Fruit fly (Drosophila melanogaster) whole organism, larva: ENCODE results near the gene Rala.

Source experiments
- noc ChIP-seq: fragments of 200-800 bp; sonication (Bioruptor generic); optimal IDR thresholded peaks from 3 replicates; lab custom pipeline; 2019; ENCODE audit warnings: missing biosample characterization, mild to moderate bottlenecking, missing genetic modification characterization, moderate library complexity

The Rala gene

DNA sequence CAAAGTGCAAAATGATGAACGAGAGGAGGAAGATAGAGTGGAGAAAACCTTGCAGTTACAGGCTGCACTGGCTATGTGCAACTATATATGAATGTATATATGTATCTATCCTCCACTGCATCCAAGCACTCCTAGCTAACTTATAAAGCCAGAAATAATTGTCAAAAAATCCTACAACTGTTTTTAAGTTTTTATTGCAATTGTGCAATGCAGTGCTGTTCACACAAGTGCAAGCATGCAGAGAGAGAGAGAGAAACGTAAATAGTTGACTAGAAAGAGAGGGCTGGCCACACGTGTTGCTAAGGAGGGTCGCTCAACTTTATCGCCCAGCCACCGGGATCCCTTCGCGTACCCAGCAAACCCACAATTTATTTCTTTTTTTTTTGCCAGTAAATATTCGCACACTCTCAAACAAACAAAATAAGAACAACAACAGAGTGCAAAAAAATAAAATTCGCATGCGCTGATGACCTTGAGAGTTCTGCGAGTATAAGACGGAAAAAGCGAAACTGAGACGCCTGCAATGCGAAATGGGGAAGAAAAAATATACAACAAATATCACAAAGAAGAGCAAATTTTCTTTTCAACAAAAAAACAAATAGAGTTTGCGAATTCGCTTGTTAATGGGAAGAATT, 45.6 kb downstream of the Rala start:
- TF ChIP-seq noc (tag; lab: Kevin White, UChicago): no peak

DNA sequence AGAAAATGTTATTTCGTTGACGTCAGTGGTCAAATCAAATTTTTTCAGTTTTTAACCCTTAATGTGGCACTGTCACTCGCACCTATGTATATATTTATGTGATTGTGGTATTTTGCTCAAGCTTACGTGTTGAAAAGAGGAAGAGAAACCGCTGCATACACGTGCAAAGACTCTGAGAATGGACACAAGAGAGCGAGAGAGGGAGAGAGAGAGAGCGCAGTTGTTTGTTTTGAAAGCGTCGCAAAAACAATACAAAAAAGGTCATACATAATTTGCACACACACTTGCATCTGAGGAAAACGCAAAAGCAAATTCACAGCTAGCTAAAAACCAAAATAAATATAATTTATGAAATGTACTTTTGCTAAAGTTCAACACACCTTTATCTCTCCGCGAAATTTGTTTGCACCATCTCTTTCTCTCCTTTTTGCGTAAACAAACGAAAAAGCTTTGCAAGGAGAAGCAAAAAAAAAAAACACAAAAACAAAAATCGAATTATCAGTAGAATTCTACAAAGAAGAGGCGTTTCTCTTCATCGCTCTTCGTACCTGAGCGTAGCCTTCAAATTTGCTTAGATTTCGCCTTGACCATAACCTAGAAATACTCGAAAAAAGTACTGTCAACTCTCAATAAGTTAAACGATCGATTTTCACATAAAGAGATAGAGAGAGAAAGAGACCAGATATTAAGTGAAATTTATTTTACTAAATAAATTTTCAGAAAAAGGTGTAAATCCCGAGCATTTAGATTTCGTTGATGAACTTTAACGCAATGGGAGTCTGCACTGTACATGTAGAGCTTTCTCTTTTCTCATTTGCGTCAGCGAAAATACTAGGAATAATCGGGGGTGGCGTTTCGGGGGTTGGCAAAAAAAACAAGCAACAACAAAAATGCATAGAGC, 47.1 kb downstream of the Rala start:
- TF ChIP-seq noc (tag; lab: Kevin White, UChicago): peak; percentile 92

DNA sequence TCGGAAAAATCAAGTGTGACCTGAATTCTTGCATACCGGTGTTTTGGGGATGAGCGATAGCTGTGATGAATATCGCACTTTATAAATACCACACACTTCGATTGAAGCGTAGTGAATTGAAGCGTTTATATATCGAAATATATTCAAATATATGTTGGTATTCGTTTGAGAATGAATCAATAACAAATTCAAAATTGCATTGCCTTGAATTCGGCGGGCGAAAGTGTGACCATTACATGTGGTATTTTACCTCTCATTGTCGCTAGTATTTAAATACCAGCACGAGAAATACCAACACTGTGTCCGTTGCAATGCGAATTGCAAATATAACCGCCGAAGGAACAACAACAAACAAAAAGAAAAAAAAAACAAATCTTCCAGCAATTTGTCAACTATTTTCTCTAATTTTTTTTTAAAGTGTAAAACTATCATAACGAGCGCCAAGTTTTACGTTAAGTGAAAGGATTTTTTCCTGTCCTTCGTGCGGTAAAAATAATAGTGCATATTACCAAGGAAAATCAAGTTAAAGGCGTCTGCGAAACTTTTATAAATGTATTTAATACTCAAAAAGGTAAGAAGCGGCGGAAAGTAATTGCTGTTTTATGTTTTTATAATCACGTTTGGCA, 47.9 kb downstream of the Rala start, which contains the start of the genes Parg and Mnt:
Parg (minus strand) TSS at position 34 of the 626 bp plus-strand sequence.
Mnt (plus strand) TSS at position 333 of the 626 bp plus-strand sequence.
- TF ChIP-seq noc (tag; lab: Kevin White, UChicago): no peak

DNA sequence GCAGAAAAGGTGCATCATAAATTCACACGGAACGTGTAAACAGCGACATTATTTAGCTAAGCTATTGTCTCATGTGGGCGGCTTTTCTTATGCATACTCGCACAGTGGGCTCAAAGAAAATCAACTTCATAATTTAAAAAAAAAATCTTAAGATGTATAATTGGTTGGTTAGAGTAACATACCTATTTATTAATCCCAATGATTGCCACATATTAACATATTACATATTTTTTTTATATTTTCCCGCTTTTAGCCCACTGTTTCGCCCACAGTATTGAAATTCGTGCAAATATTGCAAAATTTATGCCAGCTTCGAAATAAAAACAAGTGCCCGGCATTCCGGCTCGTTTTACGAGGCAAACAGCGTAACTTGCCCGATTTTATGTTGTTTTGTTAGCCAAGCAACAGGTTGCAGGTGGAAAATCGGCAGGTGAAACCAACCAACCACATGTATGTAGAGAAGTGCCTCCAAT, 52.2 kb downstream of the Rala start, which contains the start of gene Ilp7:
Ilp7 (plus strand) TSS at position 423 of the 473 bp plus-strand sequence.
- TF ChIP-seq noc (tag; lab: Kevin White, UChicago): no peak
